Fruit fly (Drosophila melanogaster): ENCODE results near the gene Ncoa6.

dm6 chr2L:5296672-5297288, 29.7 kb downstream of the Ncoa6 start:
- TF ChIP-seq CG14965 (GFP tag; optimal IDR thresholded peaks at IDR 0.05; ENCODE audit: borderline replicate concordance) (no peak), hkb (optimal IDR thresholded peaks at IDR 0.05) (no peak), hkb (GFP tag; IDR thresholded peaks at IDR 0.05) (no peak), ab (GFP tag; optimal IDR thresholded peaks at IDR 0.05) (no peak), sqz (GFP tag; optimal IDR thresholded peaks at IDR 0.05) (no peak), tin (GFP tag; optimal IDR thresholded peaks at IDR 0.05) (peak; percentile 1), D19A (tag; optimal IDR thresholded peaks at IDR 0.05) (peak; percentile 20), YL-1 (GFP tag; optimal IDR thresholded peaks at IDR 0.05) (no peak), sd (tag; optimal IDR thresholded peaks at IDR 0.05) (no peak), CG9876 (GFP tag; optimal IDR thresholded peaks at IDR 0.05) (no peak)

Data from whole organism, embryonic.